Worm (Caenorhabditis elegans) whole organism, young adult: ENCODE data around the gene sid-2.

Source experiments
- Y53G8AR.9 ChIP-seq: fragments of 200-800 bp; sonication (Bioruptor generic); conservative IDR thresholded peaks from 2 replicates; pipeline ENCODE4 v1.3.6; 2022; ENCODE audit warnings: missing genetic modification reagents, missing genetic modification characterization, missing compliant biosample characterization
- Y79H2A.3 ChIP-seq: fragments of 200-800 bp; sonication (Bioruptor generic); conservative IDR thresholded peaks from 2 replicates; pipeline ENCODE4 v1.3.6; 2022; ENCODE audit warnings: missing genetic modification reagents, missing genetic modification characterization, missing compliant biosample characterization
- cebp-2 ChIP-seq: fragments of 200-800 bp; sonication (Bioruptor generic); IDR thresholded peaks from 2 replicates; pipeline ENCODE4 v1.3.6; 2022; ENCODE audit warnings: missing genetic modification characterization, missing compliant biosample characterization
- ceh-100 ChIP-seq: fragments of 200-800 bp; sonication (Bioruptor generic); IDR thresholded peaks from 2 replicates; pipeline ENCODE4 v1.3.6; 2022; ENCODE audit warnings: missing genetic modification reagents, missing genetic modification characterization, missing compliant biosample characterization
- ceh-79 ChIP-seq: sonication (generic microtip); optimal IDR thresholded peaks from 2 replicates; lab custom pipeline; 2017; ENCODE audit warnings: mild to moderate bottlenecking, missing genetic modification characterization, missing compliant biosample characterization
- die-1 ChIP-seq: sonication (generic microtip); optimal IDR thresholded peaks from 2 replicates; lab custom pipeline; 2016; ENCODE audit warnings: missing genotype, mild to moderate bottlenecking, missing genetic modification characterization, missing compliant biosample characterization
- lin-26 ChIP-seq: fragments of 200-800 bp; sonication (Bioruptor generic); IDR thresholded peaks from 2 replicates; pipeline ENCODE4 v1.3.6; 2022; ENCODE audit warnings: missing genetic modification reagents, missing genetic modification characterization, missing compliant biosample characterization
- lin-40 ChIP-seq: sonication (generic microtip); optimal IDR thresholded peaks from 2 replicates; lab custom pipeline; 2016; ENCODE audit warnings: missing genetic modification characterization, mild to moderate bottlenecking, missing compliant biosample characterization, missing genotype, missing genetic modification reagents
- pha-4 ChIP-seq: fragments of 150-350 bp; sonication (generic microtip); optimal IDR thresholded peaks from 2 replicates; lab custom pipeline; 2014; ENCODE audit warnings: missing biosample characterization, missing genetic modification reagents, missing genetic modification characterization
- snpc-4 ChIP-seq, 5 experiments: fragments of 150-350 bp in 1 of 5; sonication (generic microtip) in 4 of 5; optimal IDR thresholded peaks; 2 replicates each; lab custom pipeline; 2014 to 2018; ENCODE audit warnings: missing genetic modification characterization in 5 of 5, missing biosample characterization in 3 of 5, antibody characterized with exemption in 2 of 5, mild to moderate bottlenecking in 2 of 5, missing compliant biosample characterization in 2 of 5, missing genotype in 2 of 5, moderate library complexity in 2 of 5, missing genetic modification reagents in 1 of 5
- ztf-26 ChIP-seq: sonication (generic microtip); optimal IDR thresholded peaks from 2 replicates; lab custom pipeline; 2017; ENCODE audit warnings: missing genetic modification characterization, missing compliant biosample characterization

- TF ChIP-seq die-1 (tag; lab: Kevin White, UChicago), result no peak
- TF ChIP-seq ztf-26 (tag; lab: Kevin White, UChicago), result no peak
- no peak for TF ChIP-seq pha-4 (tag; lab: Kevin White, UChicago)
- TF ChIP-seq lin-26 (GFP tag; lab: Robert Waterston, UW), result no peak
- no peak for TF ChIP-seq Y53G8AR.9 (GFP tag; lab: Robert Waterston, UW)
- no peak for TF ChIP-seq ceh-100
- TF ChIP-seq ceh-79 (tag; lab: Kevin White, UChicago), result no peak
- no peak for TF ChIP-seq lin-40 (tag; lab: Kevin White, UChicago)
- no peak for TF ChIP-seq Y79H2A.3 (GFP tag; lab: Robert Waterston, UW)
- no peak for TF ChIP-seq snpc-4 (GFP tag; optimal IDR thresholded peaks at IDR 0.05; lab: Kevin White, UChicago)
- TF ChIP-seq snpc-4 (tag; optimal IDR thresholded peaks at IDR 0.05; lab: Kevin White, UChicago), result no peak
- TF ChIP-seq cebp-2 (GFP tag; lab: Robert Waterston, UW), result no peak
These were observed 19.1 kb upstream of the sid-2 start for ce11 chrIII:13660123-13660522.
